Worm (Caenorhabditis elegans): ENCODE measurements around the gene idpc-2.
A peak's percentile ranks its signal among the peaks of the same experiment; 100 is the strongest.

The idpc-2 gene

DNA sequence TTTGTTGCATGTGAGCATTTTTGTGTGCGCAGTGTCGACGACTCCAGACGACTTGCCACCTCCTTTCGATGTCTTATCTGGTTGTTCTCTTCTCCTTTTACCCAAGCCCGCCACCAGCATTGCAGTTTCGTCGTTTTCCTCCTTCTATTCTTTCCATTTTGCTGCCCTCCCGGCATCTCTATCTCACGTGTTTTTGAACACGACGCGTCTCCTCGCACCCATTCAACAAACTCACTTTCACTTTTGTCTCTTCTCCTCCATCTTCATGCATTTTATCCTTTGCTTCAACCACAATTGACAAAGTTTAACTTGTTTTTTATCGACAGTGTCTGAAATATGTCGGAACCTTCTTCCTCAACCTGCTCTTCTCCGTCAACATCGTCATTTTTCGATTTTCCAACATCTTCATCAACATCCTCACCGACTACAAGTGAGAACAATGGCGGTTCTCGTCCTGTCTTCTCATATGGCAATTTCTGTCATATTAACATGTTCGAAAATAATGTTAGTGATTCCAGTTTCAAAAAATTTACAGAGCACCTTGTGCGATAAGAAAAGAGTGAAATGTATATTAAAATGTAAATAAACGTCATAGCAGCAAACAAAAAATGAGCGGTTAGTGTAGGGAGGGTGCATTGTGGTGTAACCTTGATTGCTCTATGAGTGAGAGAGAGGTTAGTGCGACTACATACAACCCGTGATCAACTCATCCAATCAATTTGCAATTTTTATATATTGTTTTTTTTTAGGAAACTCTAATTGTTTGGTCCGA lies 10.3 kb downstream of the idpc-2 start, which contains the start of gene fip-4:
TSS of gene fip-4 (minus strand) at position 636 of the 772 bp plus-strand sequence.
- TF ChIP-seq peb-1 (tag; optimal IDR thresholded peaks at IDR 0.05) (no peak), lsy-2 (tag; optimal IDR thresholded peaks at IDR 0.05) (peak in 1 of 2 experiments; percentile 22), R02D3.7 (tag; optimal IDR thresholded peaks at IDR 0.05) (no peak), fos-1 (tag; optimal IDR thresholded peaks at IDR 0.05) (peak; percentile 43), F13H6.1 (tag; optimal IDR thresholded peaks at IDR 0.05) (peak; percentile 7), elt-1 (tag; optimal IDR thresholded peaks at IDR 0.05) (no peak), egl-27 (tag; optimal IDR thresholded peaks at IDR 0.05) (no peak), nhr-25 (tag; optimal IDR thresholded peaks at IDR 0.05) (peak; percentile 79), ztf-4 (tag; optimal IDR thresholded peaks at IDR 0.05) (no peak), blmp-1 (tag; optimal IDR thresholded peaks at IDR 0.05; ENCODE audit: insufficient read depth) (peak; percentile 98), elt-3 (tag; optimal IDR thresholded peaks at IDR 0.05) (no peak), mab-5 (tag; optimal IDR thresholded peaks at IDR 0.05) (no peak), zag-1 (tag; optimal IDR thresholded peaks at IDR 0.05) (no peak), ceh-16 (tag; optimal IDR thresholded peaks at IDR 0.05) (no peak), skn-1 (tag; optimal IDR thresholded peaks at IDR 0.05) (no peak), unc-39 (tag; optimal IDR thresholded peaks at IDR 0.05) (no peak), nhr-21 (tag; optimal IDR thresholded peaks at IDR 0.05) (peak; percentile 44), crh-2 (tag; optimal IDR thresholded peaks at IDR 0.05) (no peak), sma-9 (GFP tag; optimal IDR thresholded peaks at IDR 0.05) (peak; percentile 70), sma-9 (tag; optimal IDR thresholded peaks at IDR 0.05) (no peak), nhr-77 (tag; optimal IDR thresholded peaks at IDR 0.05) (no peak), sma-3 (GFP tag; optimal IDR thresholded peaks at IDR 0.05) (peak; percentile 29), sem-4 (tag; optimal IDR thresholded peaks at IDR 0.05) (peak; percentile 28), mdl-1 (tag; optimal IDR thresholded peaks at IDR 0.05) (peak in 1 of 2 experiments; percentile 34), unc-62 (GFP tag; optimal IDR thresholded peaks at IDR 0.05) (no peak), C34F6.9 (tag; optimal IDR thresholded peaks at IDR 0.05) (peak; percentile 45), dmd-4 (tag; optimal IDR thresholded peaks at IDR 0.05) (no peak), ama-1 (optimal IDR thresholded peaks at IDR 0.05) (peak; percentile 55), nhr-129 (tag; optimal IDR thresholded peaks at IDR 0.05) (peak; percentile 46)

DNA sequence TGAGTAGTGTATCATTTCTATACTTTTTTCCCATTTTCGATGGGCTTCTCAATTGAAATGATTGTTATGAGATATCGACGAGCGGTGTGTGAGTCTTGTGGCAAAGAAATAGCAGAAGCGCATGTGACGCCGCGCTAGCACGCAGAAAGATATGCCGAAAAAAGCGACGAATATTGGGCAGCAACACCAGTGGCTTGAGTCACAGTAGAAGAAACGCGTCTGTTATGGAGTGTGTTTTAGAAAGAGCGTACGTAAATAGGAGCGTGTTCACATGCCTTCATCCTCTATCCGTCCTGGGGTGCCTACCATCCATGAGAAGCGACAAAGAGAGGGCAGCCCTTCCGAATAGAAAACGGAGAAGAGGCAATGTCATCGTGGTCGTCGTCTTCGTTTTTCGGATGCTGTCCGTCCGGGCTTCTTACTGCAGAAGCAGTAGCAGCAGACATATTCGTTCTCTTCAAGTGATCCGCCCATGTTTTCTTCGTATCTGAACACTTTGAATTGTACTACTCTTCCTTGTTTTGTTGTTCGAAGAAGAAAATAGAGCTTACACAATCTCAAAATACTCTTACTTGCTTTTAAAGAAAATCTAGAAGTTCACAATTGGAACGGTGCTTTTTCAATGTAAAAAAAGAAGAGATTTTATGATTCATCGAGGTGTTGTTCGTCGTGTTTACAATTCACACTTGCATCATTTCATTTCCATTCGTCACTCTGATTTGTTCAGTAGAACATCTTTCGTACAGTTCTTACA lies 11.2 kb downstream of the idpc-2 start:
- TF ChIP-seq nhr-129 (tag; optimal IDR thresholded peaks at IDR 0.05) (peak; percentile 45), fos-1 (tag; optimal IDR thresholded peaks at IDR 0.05) (peak; percentile 7), unc-55 (GFP tag; optimal IDR thresholded peaks at IDR 0.05) (peak; percentile 17), nhr-10 (tag; optimal IDR thresholded peaks at IDR 0.05) (no peak), ceh-16 (tag; optimal IDR thresholded peaks at IDR 0.05) (no peak), mab-5 (tag; optimal IDR thresholded peaks at IDR 0.05) (no peak), ZK546.5 (tag; optimal IDR thresholded peaks at IDR 0.05) (no peak), nhr-21 (tag; optimal IDR thresholded peaks at IDR 0.05) (peak; percentile 50), lin-39 (tag; optimal IDR thresholded peaks at IDR 0.05) (no peak), skn-1 (tag; optimal IDR thresholded peaks at IDR 0.05) (no peak), ceh-82 (tag; optimal IDR thresholded peaks at IDR 0.05) (no peak), Y55F3AM.14 (GFP tag; optimal IDR thresholded peaks at IDR 0.05) (no peak), ama-1 (optimal IDR thresholded peaks at IDR 0.05) (no peak), C34F6.9 (tag; optimal IDR thresholded peaks at IDR 0.05) (no peak), crh-2 (tag; optimal IDR thresholded peaks at IDR 0.05) (no peak), mbf-1 (tag; optimal IDR thresholded peaks at IDR 0.05) (no peak), blmp-1 (tag; optimal IDR thresholded peaks at IDR 0.05; ENCODE audit: insufficient read depth) (no peak), egl-27 (tag; optimal IDR thresholded peaks at IDR 0.05) (no peak), nhr-11 (tag; optimal IDR thresholded peaks at IDR 0.05) (no peak), sem-4 (tag; optimal IDR thresholded peaks at IDR 0.05) (no peak), gmeb-1 (tag; optimal IDR thresholded peaks at IDR 0.05) (no peak), nhr-25 (tag; optimal IDR thresholded peaks at IDR 0.05) (no peak), nhr-77 (tag; optimal IDR thresholded peaks at IDR 0.05) (no peak), lin-13 (GFP tag; optimal IDR thresholded peaks at IDR 0.05) (no peak), snpc-4 (tag; optimal IDR thresholded peaks at IDR 0.05) (no peak), alr-1 (tag; optimal IDR thresholded peaks at IDR 0.05) (no peak), sma-9 (GFP tag; optimal IDR thresholded peaks at IDR 0.05) (no peak), sma-9 (tag; optimal IDR thresholded peaks at IDR 0.05) (no peak), ztf-1 (GFP tag; conservative IDR thresholded peaks at IDR 0.05) (no peak), mdl-1 (tag; optimal IDR thresholded peaks at IDR 0.05) (peak in 1 of 2 experiments; percentile 16), F13H6.1 (tag; optimal IDR thresholded peaks at IDR 0.05) (peak; percentile 10), elt-3 (tag; optimal IDR thresholded peaks at IDR 0.05) (no peak), aly-2 (tag; optimal IDR thresholded peaks at IDR 0.05) (no peak), peb-1 (tag; optimal IDR thresholded peaks at IDR 0.05) (no peak), sma-3 (GFP tag; optimal IDR thresholded peaks at IDR 0.05) (no peak)
